Worm (Caenorhabditis elegans): Measurements from ENCODE around the gene hsp-110.

The hsp-110 gene

DNA sequence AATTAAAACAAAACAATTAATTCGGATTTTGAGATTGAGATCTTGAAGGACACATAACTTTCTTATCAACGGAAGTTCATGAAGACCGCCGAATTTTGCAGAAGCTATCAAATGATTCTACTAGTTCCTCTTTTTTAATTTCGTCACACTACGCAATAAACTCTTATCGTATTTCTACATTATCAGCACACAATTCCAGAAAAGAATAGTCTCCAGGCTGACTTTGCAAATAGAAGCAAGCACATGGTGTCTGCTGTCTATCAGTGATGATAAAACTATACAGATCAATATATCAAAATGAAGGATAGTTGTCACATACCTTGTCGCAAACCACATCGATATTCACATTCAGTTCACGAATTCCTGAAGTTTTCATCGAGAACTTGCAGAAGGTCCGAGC, 46.2 kb downstream of the hsp-110 start:
- TF ChIP-seq hlh-1 (tag; optimal IDR thresholded peaks at IDR 0.05) (no peak), nhr-76 (tag; optimal IDR thresholded peaks at IDR 0.05) (no peak), unc-120 (tag; optimal IDR thresholded peaks at IDR 0.05; ENCODE audit: poor library complexity, severe bottlenecking) (no peak), ceh-83 (GFP tag; optimal IDR thresholded peaks at IDR 0.05) (no peak), ham-2 (GFP tag; optimal IDR thresholded peaks at IDR 0.05) (no peak), drap-1 (GFP tag; optimal IDR thresholded peaks at IDR 0.05) (no peak), mep-1 (tag; optimal IDR thresholded peaks at IDR 0.05) (no peak)

DNA sequence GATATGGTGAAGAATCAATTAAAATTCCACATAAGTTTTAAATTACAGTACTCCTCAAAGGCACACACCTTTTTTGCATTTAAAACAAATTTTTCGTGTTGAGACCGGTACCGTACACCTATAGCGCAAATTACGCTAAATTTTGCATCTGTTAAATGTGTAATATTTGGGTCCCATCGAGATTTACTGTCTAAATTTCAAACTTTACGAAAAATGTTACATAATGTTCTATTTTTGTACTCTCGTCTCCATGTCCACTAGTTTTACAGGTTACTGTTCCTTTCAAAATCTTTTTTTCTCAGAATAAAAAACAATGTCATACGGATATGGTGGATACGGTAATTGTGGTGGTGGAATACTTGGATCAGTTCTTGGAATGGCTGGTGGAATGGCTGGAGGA, 48.3 kb downstream of the hsp-110 start, which contains the start of gene ZK353.2:
Gene ZK353.2, plus strand, starts transcription at position 301 of the 400 bp plus-strand sequence.
- TF ChIP-seq bed-3 (GFP tag; optimal IDR thresholded peaks at IDR 0.05) (no peak), ceh-43 (GFP tag; optimal IDR thresholded peaks at IDR 0.05) (no peak), nhr-28 (tag; optimal IDR thresholded peaks at IDR 0.05) (no peak), snpc-4 (tag; optimal IDR thresholded peaks at IDR 0.05) (no peak), unc-39 (tag; optimal IDR thresholded peaks at IDR 0.05) (no peak), drap-1 (GFP tag; optimal IDR thresholded peaks at IDR 0.05) (no peak), ces-1 (GFP tag; optimal IDR thresholded peaks at IDR 0.05) (no peak), sem-2 (GFP tag; optimal IDR thresholded peaks at IDR 0.05) (no peak), ham-2 (GFP tag; optimal IDR thresholded peaks at IDR 0.05) (no peak)

DNA sequence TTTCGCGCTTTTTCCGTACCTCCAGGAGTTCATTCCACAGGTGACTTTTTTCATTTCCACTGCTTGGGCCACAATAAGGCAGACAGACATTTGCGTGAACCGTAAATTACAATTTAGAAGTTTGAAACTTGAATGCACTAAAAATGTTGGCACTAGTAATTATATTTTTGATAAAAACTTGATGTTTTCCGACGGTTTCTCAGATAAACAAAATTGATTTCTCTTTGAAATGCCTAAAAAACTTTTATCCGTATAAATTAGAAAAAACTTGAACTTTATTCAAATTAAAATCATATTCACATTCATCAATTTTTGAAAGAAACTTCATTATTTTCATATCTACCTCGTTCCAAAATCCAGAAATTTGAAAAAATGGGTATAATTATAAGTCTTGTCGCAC, 51.0 kb downstream of the hsp-110 start, which contains the start of gene ZK353.3:
Gene ZK353.3, plus strand, starts transcription at position 301 of the 400 bp plus-strand sequence.
- TF ChIP-seq nhr-2 (tag; optimal IDR thresholded peaks at IDR 0.05) (no peak), bed-3 (GFP tag; optimal IDR thresholded peaks at IDR 0.05) (no peak), hlh-1 (tag; optimal IDR thresholded peaks at IDR 0.05) (no peak), nhr-28 (tag; optimal IDR thresholded peaks at IDR 0.05) (no peak), mab-5 (tag; optimal IDR thresholded peaks at IDR 0.05) (no peak)

DNA sequence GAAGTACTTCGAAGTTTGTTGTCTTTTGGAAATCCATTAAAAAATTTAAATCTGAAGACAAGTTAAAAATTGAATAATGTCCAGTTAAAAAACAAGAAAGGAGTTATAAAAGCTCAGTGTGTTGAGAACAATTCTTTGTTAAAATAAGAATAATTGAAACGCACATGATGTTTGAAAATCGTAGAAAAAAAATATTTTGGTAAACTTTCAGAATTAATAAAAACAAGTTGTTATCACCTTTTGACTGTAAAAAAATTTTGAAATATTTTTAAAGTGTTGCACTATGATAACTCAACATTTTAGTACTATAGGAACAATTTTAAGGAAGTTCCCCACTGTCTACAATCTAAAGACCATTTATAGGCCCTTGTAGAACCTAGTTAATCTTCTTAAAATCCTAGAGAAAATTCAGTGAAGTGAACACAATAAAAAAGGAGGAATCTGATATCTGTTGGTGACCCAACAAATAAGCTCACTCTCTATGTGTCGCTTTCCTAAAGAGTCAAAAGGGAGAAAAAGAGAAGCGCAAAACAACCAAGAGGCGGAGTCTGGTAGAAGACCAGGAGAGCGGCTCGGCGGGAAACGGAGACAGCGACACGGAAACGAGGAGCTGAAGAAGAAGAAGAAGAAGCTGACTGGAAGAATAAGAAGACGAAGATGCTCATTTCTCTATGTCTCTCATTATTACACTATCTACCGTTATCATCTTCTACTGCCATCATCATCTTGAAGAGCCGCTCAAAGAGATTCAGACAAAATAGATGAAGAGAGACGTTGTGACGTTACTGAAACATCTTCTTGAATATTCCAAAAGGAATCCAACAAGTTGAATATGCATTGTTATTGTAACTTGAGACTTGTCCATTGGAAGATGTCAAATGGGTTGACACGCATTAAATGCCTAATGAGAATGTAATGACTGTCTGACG, 52.1 kb downstream of the hsp-110 start, which contains the start of gene ZK353.10:
Gene ZK353.10, minus strand, starts transcription at position 51 of the 929 bp plus-strand sequence.
- no peak for TF ChIP-seq unc-62 (GFP tag; optimal IDR thresholded peaks at IDR 0.05)
